Worm (Caenorhabditis elegans): ENCODE measurements around the gene T07D1.3.

Gene T07D1.3

DNA sequence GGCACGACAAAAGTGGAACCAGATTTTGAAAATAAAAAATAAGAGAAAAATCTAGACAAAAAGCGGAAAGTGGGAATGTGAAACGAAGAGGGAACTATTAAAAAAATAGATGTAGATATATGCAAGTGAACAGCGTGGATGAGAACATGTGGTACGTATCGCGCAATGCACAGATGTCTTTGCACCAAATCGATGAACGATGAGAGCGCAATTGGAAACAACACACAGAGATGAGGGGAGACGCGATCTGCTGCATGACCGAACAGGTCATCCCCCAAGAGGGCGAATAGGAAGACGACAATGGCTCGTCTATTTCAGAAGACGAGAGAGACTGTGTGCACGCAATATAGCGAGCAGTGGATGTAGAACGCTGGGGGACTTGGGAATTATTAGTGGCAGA, 9.5 kb upstream of the T07D1.3 start:
- TF ChIP-seq efl-1 (optimal IDR thresholded peaks at IDR 0.05) (no peak), efl-1 (GFP tag; optimal IDR thresholded peaks at IDR 0.05 in 1 of 2) (peak in 1 of 2 experiments; percentile 34), sup-37 (GFP tag; optimal IDR thresholded peaks at IDR 0.05) (no peak)

ce11 chrX:2452297-2452696, 9.1 kb upstream of the T07D1.3 start:
- TF ChIP-seq rnt-1 (tag; optimal IDR thresholded peaks at IDR 0.05) (peak; percentile 53), nhr-71 (tag; optimal IDR thresholded peaks at IDR 0.05) (peak; percentile 24), snpc-4 (tag; optimal IDR thresholded peaks at IDR 0.05) (no peak), lin-14 (GFP tag; optimal IDR thresholded peaks at IDR 0.05) (peak; percentile 29)

DNA sequence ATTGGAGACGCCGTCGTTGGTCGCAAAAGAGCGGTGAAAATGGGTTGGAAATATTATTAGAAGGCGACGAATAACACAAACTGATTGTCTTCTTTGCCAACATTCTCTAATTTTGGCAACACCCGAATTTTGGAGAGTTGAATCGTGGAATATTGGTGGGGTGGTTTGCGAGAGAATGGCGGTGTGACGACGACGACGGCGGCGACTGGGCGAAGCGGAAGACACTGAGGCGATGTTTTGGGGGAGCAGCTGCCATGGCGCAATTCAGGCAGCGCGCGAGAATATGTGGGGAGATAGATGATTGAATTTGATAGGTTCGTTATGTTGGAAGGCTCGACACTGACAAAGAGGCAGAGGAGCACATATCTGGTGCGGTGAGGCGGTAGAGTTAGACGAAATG, 7.8 kb upstream of the T07D1.3 start:
- TF ChIP-seq nhr-20 (tag; optimal IDR thresholded peaks at IDR 0.05) (no peak), lin-14 (GFP tag; optimal IDR thresholded peaks at IDR 0.05) (peak; percentile 12)

DNA sequence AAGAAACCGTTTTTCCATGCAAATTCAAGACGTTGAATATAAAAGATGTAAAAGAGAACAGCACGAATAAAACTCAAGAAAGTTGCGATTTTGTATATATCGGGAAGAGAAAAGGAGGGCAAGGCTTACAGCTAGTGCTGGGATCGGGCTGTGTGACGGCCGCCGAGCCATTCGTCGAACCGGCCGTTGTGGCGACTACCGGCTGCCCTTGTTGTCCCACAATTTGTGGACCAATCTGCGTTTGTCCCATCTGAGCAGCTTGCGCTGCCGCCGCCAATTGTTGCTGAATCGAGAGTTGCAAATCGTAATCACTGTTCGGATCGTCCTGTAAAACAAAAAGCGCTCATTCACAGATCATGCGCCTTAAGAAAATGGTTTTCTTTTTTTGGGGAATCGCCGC, 4.0 kb upstream of the T07D1.3 start:
- TF ChIP-seq rnt-1 (tag; optimal IDR thresholded peaks at IDR 0.05) (no peak), zag-1 (tag; optimal IDR thresholded peaks at IDR 0.05) (no peak)

- TF ChIP-seq efl-1 (optimal IDR thresholded peaks at IDR 0.05): no peak
- TF ChIP-seq efl-1 (GFP tag; optimal IDR thresholded peaks at IDR 0.05 in 1 of 2): peak in 1 of 2 experiments; percentile 12
- TF ChIP-seq nhr-12 (tag; optimal IDR thresholded peaks at IDR 0.05): no peak
- no peak for TF ChIP-seq C34B4.2 (tag; optimal IDR thresholded peaks at IDR 0.05)
These were observed 3.0 kb upstream of the T07D1.3 start for ce11 chrX:2446185-2446584.

DNA sequence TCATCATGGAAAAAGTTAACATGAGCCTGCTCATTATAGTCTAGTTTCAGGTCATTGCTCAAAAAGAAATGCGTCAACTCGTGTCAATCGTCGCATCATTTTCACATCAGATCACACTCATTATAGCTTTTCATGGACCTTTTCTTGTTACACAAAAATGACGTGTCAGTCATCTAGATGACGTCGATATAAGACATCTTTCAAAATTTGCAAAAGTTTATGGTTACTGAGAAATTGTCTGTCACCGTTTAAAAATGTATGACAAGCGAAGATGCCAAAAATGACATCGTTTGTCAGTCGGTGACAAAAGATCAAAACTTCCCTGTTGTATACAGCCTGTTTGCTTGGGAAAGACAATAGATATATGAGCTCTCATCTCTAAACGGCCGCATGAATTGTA, 2.0 kb downstream of the T07D1.3 start:
- TF ChIP-seq vab-15 (tag; optimal IDR thresholded peaks at IDR 0.05): no peak
- TF ChIP-seq ceh-82 (tag; optimal IDR thresholded peaks at IDR 0.05): no peak
- peak; percentile 53 for TF ChIP-seq unc-86 (tag; optimal IDR thresholded peaks at IDR 0.05)

DNA sequence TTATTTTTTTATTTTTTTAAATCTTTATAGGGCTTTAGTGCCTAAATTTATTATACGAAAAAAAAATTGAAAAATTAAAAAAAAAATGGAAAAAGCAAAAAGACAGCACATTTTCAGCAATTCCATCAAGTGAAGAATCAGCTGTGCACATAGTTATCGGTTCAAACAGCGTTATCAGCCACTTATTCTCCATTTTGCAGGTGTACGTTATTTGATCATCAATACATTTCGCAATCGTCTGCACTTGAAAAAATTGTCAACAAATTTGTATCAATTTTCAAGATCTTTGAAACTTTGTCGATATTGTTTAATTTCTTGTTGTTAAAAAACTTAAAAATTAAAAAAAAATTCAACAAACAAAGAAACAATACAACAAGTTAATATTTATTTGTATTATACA, 3.5 kb downstream of the T07D1.3 start:
- no peak for TF ChIP-seq nhr-84 (tag; optimal IDR thresholded peaks at IDR 0.05)
- no peak for TF ChIP-seq unc-86 (tag; optimal IDR thresholded peaks at IDR 0.05)
- TF ChIP-seq hpl-2 (GFP tag; optimal IDR thresholded peaks at IDR 0.05): no peak
- peak; percentile 63 for TF ChIP-seq skn-1 (tag; optimal IDR thresholded peaks at IDR 0.05)
- TF ChIP-seq fos-1 (tag; optimal IDR thresholded peaks at IDR 0.05): no peak
- TF ChIP-seq efl-1 (optimal IDR thresholded peaks at IDR 0.05): no peak
- peak in 1 of 2 experiments; percentile 73 for TF ChIP-seq efl-1 (GFP tag; optimal IDR thresholded peaks at IDR 0.05 in 1 of 2)

DNA sequence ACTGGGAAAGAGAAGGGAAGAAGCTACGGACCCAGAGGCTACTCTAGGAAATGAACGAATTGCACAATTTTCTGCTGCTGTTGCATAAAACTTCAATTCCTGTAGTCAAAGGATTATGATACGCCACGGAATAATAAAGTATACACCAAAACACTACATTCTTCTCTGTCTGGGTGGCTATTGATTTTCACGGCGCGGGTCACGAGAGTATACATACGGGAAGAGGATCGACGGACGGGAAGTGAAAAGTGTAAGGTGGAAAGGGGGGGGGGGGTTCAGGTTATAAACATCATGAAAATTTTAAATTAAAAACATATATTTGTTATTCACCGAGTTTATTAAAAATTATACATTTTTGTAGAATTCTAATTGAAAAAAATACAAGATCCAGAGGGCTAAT, 3.9 kb downstream of the T07D1.3 start:
- no peak for TF ChIP-seq lin-15B (tag; optimal IDR thresholded peaks at IDR 0.05)
- TF ChIP-seq blmp-1 (tag; optimal IDR thresholded peaks at IDR 0.05): peak; percentile 75
- TF ChIP-seq lin-39 (tag; optimal IDR thresholded peaks at IDR 0.05): no peak
- TF ChIP-seq nhr-76 (tag; optimal IDR thresholded peaks at IDR 0.05): no peak
- TF ChIP-seq snpc-4 (tag; optimal IDR thresholded peaks at IDR 0.05): no peak
- TF ChIP-seq egl-13 (tag; optimal IDR thresholded peaks at IDR 0.05): no peak
- no peak for TF ChIP-seq C04F5.9 (tag; optimal IDR thresholded peaks at IDR 0.05)
- TF ChIP-seq swsn-7 (tag; optimal IDR thresholded peaks at IDR 0.05): no peak
- no peak for TF ChIP-seq hlh-4 (tag; optimal IDR thresholded peaks at IDR 0.05)
- no peak for TF ChIP-seq sptf-1 (tag; optimal IDR thresholded peaks at IDR 0.05)
- TF ChIP-seq ceh-63 (GFP tag; optimal IDR thresholded peaks at IDR 0.05): no peak
- TF ChIP-seq nhr-11 (tag; optimal IDR thresholded peaks at IDR 0.05): no peak
- TF ChIP-seq nhr-12 (tag; optimal IDR thresholded peaks at IDR 0.05): no peak
- no peak for TF ChIP-seq tlp-1 (tag; optimal IDR thresholded peaks at IDR 0.05)
- TF ChIP-seq lir-3 (tag; optimal IDR thresholded peaks at IDR 0.05; ENCODE audit: poor library complexity): no peak
- TF ChIP-seq lin-13 (GFP tag; optimal IDR thresholded peaks at IDR 0.05): no peak
- TF ChIP-seq ets-5 (GFP tag; IDR thresholded peaks at IDR 0.05): no peak
- TF ChIP-seq efl-1 (optimal IDR thresholded peaks at IDR 0.05): no peak
- TF ChIP-seq efl-1 (GFP tag; optimal IDR thresholded peaks at IDR 0.05 in 1 of 2): peak in 1 of 2 experiments; percentile 58
- TF ChIP-seq skn-1 (tag; optimal IDR thresholded peaks at IDR 0.05): peak; percentile 40
- no peak for TF ChIP-seq isw-1 (GFP tag; IDR thresholded peaks at IDR 0.05)
- TF ChIP-seq pag-3 (tag; optimal IDR thresholded peaks at IDR 0.05; ENCODE audit: borderline replicate concordance, insufficient read depth): no peak
- peak; percentile 19 for TF ChIP-seq lin-14 (GFP tag; optimal IDR thresholded peaks at IDR 0.05)
- TF ChIP-seq mdl-1 (tag; optimal IDR thresholded peaks at IDR 0.05): no peak
- no peak for TF ChIP-seq hpl-2 (GFP tag; optimal IDR thresholded peaks at IDR 0.05)
- TF ChIP-seq aha-1 (tag; optimal IDR thresholded peaks at IDR 0.05): no peak
- TF ChIP-seq unc-130 (tag; optimal IDR thresholded peaks at IDR 0.05): no peak
- TF ChIP-seq ceh-90 (tag; optimal IDR thresholded peaks at IDR 0.05): no peak
